Fruit fly (Drosophila melanogaster): Measurements from ENCODE around the gene Gr22f.

Gene Gr22f

dm6 chr2L:1706961-1707360 lies 49.3 kb downstream of the Gr22f start:
- no peak for TF ChIP-seq brk (GFP tag; optimal IDR thresholded peaks at IDR 0.05)
- no peak for TF ChIP-seq Hr83 (GFP tag; optimal IDR thresholded peaks at IDR 0.05; ENCODE audit: poor library complexity, severe bottlenecking)
- TF ChIP-seq Myc (optimal IDR thresholded peaks at IDR 0.05): no peak
- TF ChIP-seq woc (GFP tag; optimal IDR thresholded peaks at IDR 0.05): no peak
- no peak for TF ChIP-seq CG9705 (GFP tag; optimal IDR thresholded peaks at IDR 0.05)
- TF ChIP-seq sage (GFP tag; optimal IDR thresholded peaks at IDR 0.05): no peak
- no peak for TF ChIP-seq GATAd (GFP tag; optimal IDR thresholded peaks at IDR 0.05)
- no peak for TF ChIP-seq lola (GFP tag; optimal IDR thresholded peaks at IDR 0.05)
- no peak for TF ChIP-seq tai (GFP tag; optimal IDR thresholded peaks at IDR 0.05)
- no peak for TF ChIP-seq ey (GFP tag; optimal IDR thresholded peaks at IDR 0.05)
- no peak for TF ChIP-seq pan (optimal IDR thresholded peaks at IDR 0.05)

Data from whole organism, wandering third instar larva.